Fruit fly (Drosophila melanogaster) whole organism, prepupa: ENCODE results near the gene CG3909.

Experiments
- CG3919 ChIP-seq: fragments of 200-800 bp; sonication (Bioruptor generic); optimal IDR thresholded peaks from 3 replicates; lab custom pipeline; 2016; ENCODE audit warnings: missing biosample characterization, missing genetic modification characterization
- CG6276 ChIP-seq: fragments of 200-800 bp; sonication (Bioruptor generic); optimal IDR thresholded peaks from 2 replicates; lab custom pipeline; 2017; ENCODE audit warnings: missing biosample characterization, mild to moderate bottlenecking, missing genetic modification characterization
- Ets21C ChIP-seq: fragments of 200-800 bp; sonication (Bioruptor generic); optimal IDR thresholded peaks from 3 replicates; lab custom pipeline; 2016; ENCODE audit warnings: missing biosample characterization, missing genetic modification characterization
- Ets96B ChIP-seq: fragments of 200-800 bp; optimal IDR thresholded peaks from 2 replicates; lab custom pipeline; 2019; ENCODE audit warnings: missing biosample characterization, mild to moderate bottlenecking, missing genetic modification characterization, moderate library complexity
- OdsH ChIP-seq: fragments of 200-800 bp; sonication (Bioruptor generic); optimal IDR thresholded peaks from 3 replicates; lab custom pipeline; 2016; ENCODE audit warnings: missing biosample characterization, missing genetic modification characterization
- esn ChIP-seq: fragments of 200-800 bp; sonication (Bioruptor generic); optimal IDR thresholded peaks from 2 replicates; lab custom pipeline; 2016; ENCODE audit warnings: missing biosample characterization, mild to moderate bottlenecking, missing genetic modification characterization, moderate library complexity
- fd59A ChIP-seq: fragments of 200-800 bp; sonication (Bioruptor generic); optimal IDR thresholded peaks from 2 replicates; lab custom pipeline; 2017; ENCODE audit warnings: missing biosample characterization, mild to moderate bottlenecking, missing genetic modification characterization, missing genetic modification reagents
- vri ChIP-seq: fragments of 200-800 bp; sonication (Bioruptor generic); optimal IDR thresholded peaks from 3 replicates; lab custom pipeline; 2016; ENCODE audit warnings: missing biosample characterization, mild to moderate bottlenecking, missing genetic modification characterization

- TF ChIP-seq fd59A (GFP tag; lab: Kevin White, UChicago) (no peak), OdsH (GFP tag; lab: Kevin White, UChicago) (no peak), Ets21C (GFP tag; lab: Kevin White, UChicago) (no peak), CG3919 (GFP tag; lab: Kevin White, UChicago) (no peak), Ets96B (no peak), vri (GFP tag; lab: Kevin White, UChicago) (peak; percentile 42), CG6276 (no peak), esn (GFP tag; lab: Kevin White, UChicago) (peak; percentile 6)
These were observed 2.3 kb downstream of the CG3909 start, which contains the start of the genes CG11722 and mtTFB2 for dm6 chr3R:10045343-10045742.
